Fruit fly (Drosophila melanogaster): ENCODE data around the gene Spp.

The Spp gene

dm6 chr2L:563769-564550 lies 19.5 kb upstream of the Spp start, which contains the start of the genes uncNacbeta and CG2794 (continued):
- TF ChIP-seq CG8924 (tag; optimal IDR thresholded peaks at IDR 0.05) (no peak), CG9932 (GFP tag; IDR thresholded peaks at IDR 0.05) (peak; percentile 55; the same call in 1 of the 2 replicates), onecut (GFP tag; IDR thresholded peaks at IDR 0.05) (no peak), CG13296 (GFP tag; optimal IDR thresholded peaks at IDR 0.05) (no peak), H2.0 (GFP tag; IDR thresholded peaks at IDR 0.05) (no peak; the same call in 1 of the 2 replicates), her (GFP tag; optimal IDR thresholded peaks at IDR 0.05) (peak; percentile 12), CG4424 (GFP tag; optimal IDR thresholded peaks at IDR 0.05) (no peak), CG1647 (GFP tag; optimal IDR thresholded peaks at IDR 0.05) (no peak), Trl (optimal IDR thresholded peaks at IDR 0.05) (no peak), Trl (GFP tag; optimal IDR thresholded peaks at IDR 0.05) (no peak), lilli (GFP tag; optimal IDR thresholded peaks at IDR 0.05) (peak; percentile 47), crp (GFP tag; optimal IDR thresholded peaks at IDR 0.05) (peak in 1 of 2 experiments; percentile 61), CG34376 (GFP tag; optimal IDR thresholded peaks at IDR 0.05) (no peak), CG31365 (tag; optimal IDR thresholded peaks at IDR 0.05) (no peak), pzg (GFP tag; optimal IDR thresholded peaks at IDR 0.05) (peak; percentile 82), Opbp (GFP tag; IDR thresholded peaks at IDR 0.05; ENCODE audit: partially characterized antibody) (peak; percentile 73), sc (optimal IDR thresholded peaks at IDR 0.05) (no peak), sc (GFP tag; optimal IDR thresholded peaks at IDR 0.05) (no peak), tin (GFP tag; optimal IDR thresholded peaks at IDR 0.05) (no peak), HHEX (GFP tag; optimal IDR thresholded peaks at IDR 0.05) (no peak), Ets65A (GFP tag) (no peak), CG12299 (tag; optimal IDR thresholded peaks at IDR 0.05) (no peak), CG4617 (GFP tag; optimal IDR thresholded peaks at IDR 0.05; ENCODE audit: borderline replicate concordance) (peak; percentile 10), Kr (GFP tag; optimal IDR thresholded peaks at IDR 0.05) (no peak), Hand (GFP tag; optimal IDR thresholded peaks at IDR 0.05) (no peak), ci (GFP tag; IDR thresholded peaks at IDR 0.05) (0 out of 3 replicates have a peak, but pooled peaks have one; percentile 23), CG18764 (GFP tag; optimal IDR thresholded peaks at IDR 0.05) (no peak), trh (GFP tag; optimal IDR thresholded peaks at IDR 0.05) (no peak), chif (GFP tag; optimal IDR thresholded peaks at IDR 0.05) (no peak), CG6683 (GFP tag; optimal IDR thresholded peaks at IDR 0.05) (no peak), Sox100B (GFP tag; optimal IDR thresholded peaks at IDR 0.05) (no peak), Rx (GFP tag; IDR thresholded peaks at IDR 0.05) (no peak), eve (GFP tag; optimal IDR thresholded peaks at IDR 0.05) (no peak), Dip2 (GFP tag; IDR thresholded peaks at IDR 0.05) (no peak), HLH54F (GFP tag; optimal IDR thresholded peaks at IDR 0.05) (peak; percentile 15), nau (GFP tag; optimal IDR thresholded peaks at IDR 0.05) (no peak), bab2 (GFP tag; optimal IDR thresholded peaks at IDR 0.05) (no peak), zf30C (GFP tag; optimal IDR thresholded peaks at IDR 0.05) (no peak), ara (GFP tag; IDR thresholded peaks at IDR 0.05) (no peak), corto (GFP tag; optimal IDR thresholded peaks at IDR 0.05) (no peak), MESR4 (GFP tag; optimal IDR thresholded peaks at IDR 0.05) (peak; percentile 59), CG17328 (GFP tag; IDR thresholded peaks at IDR 0.05) (no peak), CG30403 (GFP tag; optimal IDR thresholded peaks at IDR 0.05) (peak; percentile 10), CG15514 (GFP tag; optimal IDR thresholded peaks at IDR 0.05) (peak; percentile 74), shn (GFP tag; optimal IDR thresholded peaks at IDR 0.05) (no peak), CG1603 (tag; optimal IDR thresholded peaks at IDR 0.05) (peak; percentile 70), ash1 (GFP tag; optimal IDR thresholded peaks at IDR 0.05) (no peak), Adf1 (GFP tag; IDR thresholded peaks at IDR 0.05) (no peak; the same call in 1 of the 2 replicates), CG8359 (GFP tag; optimal IDR thresholded peaks at IDR 0.05; ENCODE audit: borderline replicate concordance) (no peak), zen2 (GFP tag; IDR thresholded peaks at IDR 0.05; ENCODE audit: partially characterized antibody) (peak; percentile 54; the same call in 2 of the 3 replicates)

Data from whole organism, embryonic.